Worm (Caenorhabditis elegans): ENCODE data around the gene mom-1.

The mom-1 gene

ce11 chrX:6292812-6293211, at the start of gene mom-1:
Gene mom-1 (plus strand): TSS chrX:6293112.
- TF ChIP-seq drap-1 (GFP tag; optimal IDR thresholded peaks at IDR 0.05) (no peak), mab-5 (tag; optimal IDR thresholded peaks at IDR 0.05) (no peak), nhr-12 (tag; optimal IDR thresholded peaks at IDR 0.05) (no peak), elt-3 (tag; optimal IDR thresholded peaks at IDR 0.05) (no peak), ces-1 (GFP tag; optimal IDR thresholded peaks at IDR 0.05) (no peak), nhr-76 (tag; optimal IDR thresholded peaks at IDR 0.05) (no peak), hlh-1 (tag; optimal IDR thresholded peaks at IDR 0.05) (peak; percentile 57), elt-1 (tag; optimal IDR thresholded peaks at IDR 0.05; ENCODE audit: borderline replicate concordance, insufficient read depth) (no peak), M03D4.4 (tag; optimal IDR thresholded peaks at IDR 0.05) (no peak), nhr-28 (tag; optimal IDR thresholded peaks at IDR 0.05) (no peak), snpc-4 (tag; optimal IDR thresholded peaks at IDR 0.05) (no peak), nhr-2 (tag; optimal IDR thresholded peaks at IDR 0.05) (peak; percentile 7), unc-62 (GFP tag; optimal IDR thresholded peaks at IDR 0.05) (no peak)

- TF ChIP-seq lin-13 (tag; optimal IDR thresholded peaks at IDR 0.05) (no peak), ceh-43 (GFP tag; optimal IDR thresholded peaks at IDR 0.05) (no peak), bed-3 (GFP tag; optimal IDR thresholded peaks at IDR 0.05) (no peak), sem-2 (GFP tag; optimal IDR thresholded peaks at IDR 0.05) (no peak), mep-1 (tag; optimal IDR thresholded peaks at IDR 0.05) (no peak), unc-62 (GFP tag; optimal IDR thresholded peaks at IDR 0.05) (no peak), mab-5 (tag; optimal IDR thresholded peaks at IDR 0.05) (no peak), ham-2 (GFP tag; optimal IDR thresholded peaks at IDR 0.05) (no peak), ztf-11 (tag; optimal IDR thresholded peaks at IDR 0.05) (no peak), flh-1 (GFP tag; optimal IDR thresholded peaks at IDR 0.05) (no peak), pha-4 (tag; optimal IDR thresholded peaks at IDR 0.05) (no peak), mls-2 (tag; optimal IDR thresholded peaks at IDR 0.05) (no peak), snpc-4 (tag; optimal IDR thresholded peaks at IDR 0.05) (no peak), blmp-1 (tag; optimal IDR thresholded peaks at IDR 0.05) (no peak), hlh-1 (tag; optimal IDR thresholded peaks at IDR 0.05) (no peak), sptf-1 (tag; optimal IDR thresholded peaks at IDR 0.05) (no peak), nhr-237 (tag; optimal IDR thresholded peaks at IDR 0.05) (no peak), nhr-2 (tag; optimal IDR thresholded peaks at IDR 0.05) (no peak), unc-39 (tag; optimal IDR thresholded peaks at IDR 0.05) (no peak)
These were observed 47.4 kb upstream of the mom-1 start for ce11 chrX:6245499-6245898.

- TF ChIP-seq cnd-1 (tag; optimal IDR thresholded peaks at IDR 0.05) (no peak), zip-8 (tag; optimal IDR thresholded peaks at IDR 0.05) (no peak), lin-13 (tag; optimal IDR thresholded peaks at IDR 0.05) (no peak), ham-2 (GFP tag; optimal IDR thresholded peaks at IDR 0.05) (no peak), tbx-8 (GFP tag; optimal IDR thresholded peaks at IDR 0.05) (no peak), elt-1 (tag; optimal IDR thresholded peaks at IDR 0.05; ENCODE audit: borderline replicate concordance, insufficient read depth) (no peak), elt-3 (tag; optimal IDR thresholded peaks at IDR 0.05) (no peak), snpc-4 (tag; optimal IDR thresholded peaks at IDR 0.05) (no peak), pha-4 (tag; optimal IDR thresholded peaks at IDR 0.05) (no peak), nhr-2 (tag; optimal IDR thresholded peaks at IDR 0.05) (no peak), mep-1 (tag; optimal IDR thresholded peaks at IDR 0.05) (no peak), flh-1 (GFP tag; optimal IDR thresholded peaks at IDR 0.05) (no peak), nhr-12 (tag; optimal IDR thresholded peaks at IDR 0.05) (no peak), nhr-237 (tag; optimal IDR thresholded peaks at IDR 0.05) (no peak), drap-1 (GFP tag; optimal IDR thresholded peaks at IDR 0.05) (no peak), unc-39 (tag; optimal IDR thresholded peaks at IDR 0.05) (no peak), sem-2 (GFP tag; optimal IDR thresholded peaks at IDR 0.05) (no peak)
These were observed 45.9 kb upstream of the mom-1 start for ce11 chrX:6247013-6247412.

ce11 chrX:6247869-6248268, 45.0 kb upstream of the mom-1 start:
- peak; percentile 57 for TF ChIP-seq ces-1 (GFP tag; optimal IDR thresholded peaks at IDR 0.05)
- TF ChIP-seq sptf-1 (tag; optimal IDR thresholded peaks at IDR 0.05) = no peak

- TF ChIP-seq unc-39 (tag; optimal IDR thresholded peaks at IDR 0.05) (no peak), lin-13 (tag; optimal IDR thresholded peaks at IDR 0.05) (no peak), lsy-2 (tag; optimal IDR thresholded peaks at IDR 0.05) (no peak), nhr-2 (tag; optimal IDR thresholded peaks at IDR 0.05) (no peak), elt-3 (tag; optimal IDR thresholded peaks at IDR 0.05) (no peak), mep-1 (tag; optimal IDR thresholded peaks at IDR 0.05) (no peak), bed-3 (GFP tag; optimal IDR thresholded peaks at IDR 0.05) (no peak), tbx-8 (GFP tag; optimal IDR thresholded peaks at IDR 0.05) (no peak), ham-2 (GFP tag; optimal IDR thresholded peaks at IDR 0.05) (no peak), nhr-237 (tag; optimal IDR thresholded peaks at IDR 0.05) (no peak), ztf-11 (tag; optimal IDR thresholded peaks at IDR 0.05) (no peak), blmp-1 (tag; optimal IDR thresholded peaks at IDR 0.05) (no peak), nhr-76 (tag; optimal IDR thresholded peaks at IDR 0.05) (no peak), zip-8 (tag; optimal IDR thresholded peaks at IDR 0.05) (no peak), nhr-28 (tag; optimal IDR thresholded peaks at IDR 0.05) (no peak), drap-1 (GFP tag; optimal IDR thresholded peaks at IDR 0.05) (no peak)
These were observed 43.9 kb upstream of the mom-1 start for ce11 chrX:6248778-6249658.
